Worm (Caenorhabditis elegans): ENCODE data around the gene B0302.4.

Gene B0302.4

ce11 chrX:17176677-17177076 lies at the start of gene B0302.4:
Gene B0302.4 (minus strand): TSS chrX:17176777.
- TF ChIP-seq hlh-1 (tag; optimal IDR thresholded peaks at IDR 0.05) (no peak), ham-2 (GFP tag; optimal IDR thresholded peaks at IDR 0.05) (no peak), lin-13 (tag; optimal IDR thresholded peaks at IDR 0.05) (no peak), lin-32 (GFP tag; optimal IDR thresholded peaks at IDR 0.05) (no peak), lsy-2 (tag; optimal IDR thresholded peaks at IDR 0.05) (no peak), nhr-12 (tag; optimal IDR thresholded peaks at IDR 0.05) (no peak), nhr-237 (tag; optimal IDR thresholded peaks at IDR 0.05) (no peak), unc-62 (GFP tag; optimal IDR thresholded peaks at IDR 0.05) (no peak), flh-1 (GFP tag; optimal IDR thresholded peaks at IDR 0.05) (no peak), snpc-4 (tag; optimal IDR thresholded peaks at IDR 0.05) (no peak)

ce11 chrX:17221873-17222525 lies 45.4 kb upstream of the B0302.4 start, which contains the start of gene rab-6.2:
Gene rab-6.2 (plus strand): TSS chrX:17222475.
- TF ChIP-seq mab-5 (tag; optimal IDR thresholded peaks at IDR 0.05) (no peak), elt-1 (tag; optimal IDR thresholded peaks at IDR 0.05; ENCODE audit: borderline replicate concordance, insufficient read depth) (no peak), sptf-1 (tag; optimal IDR thresholded peaks at IDR 0.05) (peak; percentile 9), ces-1 (GFP tag; optimal IDR thresholded peaks at IDR 0.05) (peak; percentile 12), lsy-2 (tag; optimal IDR thresholded peaks at IDR 0.05) (no peak), drap-1 (GFP tag; optimal IDR thresholded peaks at IDR 0.05) (no peak), mls-2 (tag; optimal IDR thresholded peaks at IDR 0.05) (no peak), mep-1 (tag; optimal IDR thresholded peaks at IDR 0.05) (peak; percentile 15), pha-4 (tag; optimal IDR thresholded peaks at IDR 0.05) (no peak), ham-2 (GFP tag; optimal IDR thresholded peaks at IDR 0.05) (peak; percentile 45), sem-2 (GFP tag; optimal IDR thresholded peaks at IDR 0.05) (no peak), blmp-1 (tag; optimal IDR thresholded peaks at IDR 0.05) (no peak), ceh-43 (GFP tag; optimal IDR thresholded peaks at IDR 0.05) (no peak), lin-13 (tag; optimal IDR thresholded peaks at IDR 0.05) (no peak), elt-3 (tag; optimal IDR thresholded peaks at IDR 0.05) (no peak), M03D4.4 (tag; optimal IDR thresholded peaks at IDR 0.05) (no peak), nhr-2 (tag; optimal IDR thresholded peaks at IDR 0.05) (peak; percentile 75), ztf-11 (tag; optimal IDR thresholded peaks at IDR 0.05) (no peak), cnd-1 (tag; optimal IDR thresholded peaks at IDR 0.05) (peak; percentile 32)

- TF ChIP-seq ces-1 (GFP tag; optimal IDR thresholded peaks at IDR 0.05) (no peak), mls-2 (tag; optimal IDR thresholded peaks at IDR 0.05) (no peak), hlh-1 (tag; optimal IDR thresholded peaks at IDR 0.05) (peak; percentile 31), ztf-11 (tag; optimal IDR thresholded peaks at IDR 0.05) (no peak), unc-39 (tag; optimal IDR thresholded peaks at IDR 0.05) (no peak), nhr-28 (tag; optimal IDR thresholded peaks at IDR 0.05) (no peak), ceh-39 (tag; optimal IDR thresholded peaks at IDR 0.05) (no peak), unc-120 (tag; optimal IDR thresholded peaks at IDR 0.05; ENCODE audit: poor library complexity, severe bottlenecking) (no peak), lin-32 (GFP tag; optimal IDR thresholded peaks at IDR 0.05) (peak; percentile 35), nhr-76 (tag; optimal IDR thresholded peaks at IDR 0.05) (no peak), sem-2 (GFP tag; optimal IDR thresholded peaks at IDR 0.05) (no peak), blmp-1 (tag; optimal IDR thresholded peaks at IDR 0.05) (no peak), nhr-237 (tag; optimal IDR thresholded peaks at IDR 0.05) (no peak), nhr-12 (tag; optimal IDR thresholded peaks at IDR 0.05) (peak; percentile 69), zip-8 (tag; optimal IDR thresholded peaks at IDR 0.05) (no peak), M03D4.4 (tag; optimal IDR thresholded peaks at IDR 0.05) (peak; percentile 25), nhr-2 (tag; optimal IDR thresholded peaks at IDR 0.05) (no peak), ceh-83 (GFP tag; optimal IDR thresholded peaks at IDR 0.05) (no peak), cnd-1 (tag; optimal IDR thresholded peaks at IDR 0.05) (peak; percentile 36), elt-3 (tag; optimal IDR thresholded peaks at IDR 0.05) (no peak), unc-62 (GFP tag; optimal IDR thresholded peaks at IDR 0.05) (no peak)
Observed at ce11 chrX:17217050-17217813, 40.7 kb upstream of the B0302.4 start, which contains the start of gene acdh-7. Gene acdh-7 (minus strand): TSS chrX:17217105.

- TF ChIP-seq unc-62 (GFP tag; optimal IDR thresholded peaks at IDR 0.05): peak; percentile 53
- peak; percentile 4 for TF ChIP-seq unc-120 (tag; optimal IDR thresholded peaks at IDR 0.05; ENCODE audit: poor library complexity, severe bottlenecking)
- no peak for TF ChIP-seq elt-3 (tag; optimal IDR thresholded peaks at IDR 0.05)
- TF ChIP-seq drap-1 (GFP tag; optimal IDR thresholded peaks at IDR 0.05): no peak
- TF ChIP-seq zip-8 (tag; optimal IDR thresholded peaks at IDR 0.05): no peak
Observed at ce11 chrX:17216178-17216577, 39.6 kb upstream of the B0302.4 start.

Measured in whole organism, mixed stage, embryonic.